Fruit fly (Drosophila melanogaster) whole organism, prepupa: ENCODE data around the gene stg.

ENCODE experiments used
- Blimp-1 ChIP-seq: fragments of 200-800 bp; sonication (Bioruptor generic); optimal IDR thresholded peaks from 3 replicates; lab custom pipeline; 2017; ENCODE audit warnings: missing biosample characterization, missing genetic modification characterization, mild to moderate bottlenecking, moderate library complexity, missing genetic modification reagents
- CG10631 ChIP-seq: fragments of 200-800 bp; sonication (Bioruptor generic); optimal IDR thresholded peaks from 2 replicates; lab custom pipeline; 2016; ENCODE audit warnings: missing biosample characterization, missing genetic modification characterization
- CG10669 ChIP-seq: fragments of 200-800 bp; sonication (Bioruptor generic); optimal IDR thresholded peaks from 3 replicates; lab custom pipeline; 2018; ENCODE audit warnings: missing biosample characterization, mild to moderate bottlenecking, missing genetic modification characterization, moderate library complexity
- CG11762 ChIP-seq: fragments of 200-800 bp; sonication (Bioruptor generic); optimal IDR thresholded peaks from 3 replicates; lab custom pipeline; 2016; ENCODE audit warnings: missing biosample characterization, missing genetic modification characterization; ENCODE audit not compliant: insufficient read depth
- CG15336 ChIP-seq: fragments of 200-800 bp; sonication (Bioruptor generic); IDR thresholded peaks from 2 replicates; pipeline ENCODE4 v1.3.6; 2022; ENCODE audit warnings: missing biosample characterization, missing genetic modification characterization
- CG16779 ChIP-seq: fragments of 200-800 bp; sonication (Bioruptor generic); optimal IDR thresholded peaks from 3 replicates; lab custom pipeline; 2017; ENCODE audit warnings: missing biosample characterization, mild to moderate bottlenecking, missing genetic modification characterization
- CG31627 ChIP-seq: fragments of 200-800 bp; sonication (Bioruptor generic); optimal IDR thresholded peaks from 3 replicates; lab custom pipeline; 2016; ENCODE audit warnings: missing biosample characterization, missing genetic modification characterization
- CG32006 ChIP-seq: fragments of 200-800 bp; sonication (Bioruptor generic); optimal IDR thresholded peaks from 3 replicates; lab custom pipeline; 2017; ENCODE audit warnings: missing biosample characterization, mild to moderate bottlenecking, missing genetic modification characterization
- CG34406 ChIP-seq: fragments of 200-800 bp; sonication (Bioruptor generic); optimal IDR thresholded peaks from 3 replicates; lab custom pipeline; 2016; ENCODE audit warnings: missing biosample characterization, missing genetic modification characterization
- CG4318 ChIP-seq: fragments of 200-800 bp; sonication (Bioruptor generic); optimal IDR thresholded peaks from 3 replicates; lab custom pipeline; 2017; ENCODE audit warnings: missing biosample characterization, mild to moderate bottlenecking, missing genetic modification characterization
- CG6163 ChIP-seq: fragments of 200-800 bp; sonication (Bioruptor generic); IDR thresholded peaks from 3 replicates; pipeline ENCODE4 v1.3.6; 2022; ENCODE audit warnings: missing biosample characterization, missing genetic modification characterization
- CG6792 ChIP-seq: fragments of 200-800 bp; sonication (Bioruptor generic); optimal IDR thresholded peaks from 3 replicates; lab custom pipeline; 2016; ENCODE audit warnings: missing biosample characterization, missing genetic modification characterization
- CG7368 ChIP-seq: fragments of 200-800 bp; sonication (Bioruptor generic); optimal IDR thresholded peaks from 3 replicates; lab custom pipeline; 2016; ENCODE audit warnings: missing biosample characterization, missing genetic modification characterization
- CG8119 ChIP-seq: fragments of 200-800 bp; sonication (Bioruptor generic); IDR thresholded peaks from 3 replicates; pipeline ENCODE4 v1.3.6; 2022; ENCODE audit warnings: missing biosample characterization, missing genetic modification characterization
- CG8632 ChIP-seq: fragments of 200-800 bp; sonication (Bioruptor generic); optimal IDR thresholded peaks from 3 replicates; lab custom pipeline; 2016; ENCODE audit warnings: missing biosample characterization, missing genetic modification characterization
- CG9139 ChIP-seq: fragments of 200-800 bp; sonication (Bioruptor generic); optimal IDR thresholded peaks from 3 replicates; lab custom pipeline; 2017; ENCODE audit warnings: missing biosample characterization, mild to moderate bottlenecking, missing genetic modification characterization
- Eip78C ChIP-seq: fragments of 200-800 bp; sonication (Bioruptor generic); peaks from one replicate; lab custom pipeline; 2016; ENCODE audit warnings: missing biosample characterization, missing genetic modification characterization
- Eip93F ChIP-seq: fragments of 200-800 bp; sonication (Bioruptor generic); optimal IDR thresholded peaks from 2 replicates; lab custom pipeline; 2016; ENCODE audit warnings: missing biosample characterization, mild to moderate bottlenecking, missing genetic modification characterization
- Ets21C ChIP-seq: fragments of 200-800 bp; sonication (Bioruptor generic); optimal IDR thresholded peaks from 3 replicates; lab custom pipeline; 2016; ENCODE audit warnings: missing biosample characterization, missing genetic modification characterization
- Ets96B ChIP-seq: fragments of 200-800 bp; optimal IDR thresholded peaks from 2 replicates; lab custom pipeline; 2019; ENCODE audit warnings: missing biosample characterization, mild to moderate bottlenecking, missing genetic modification characterization, moderate library complexity
- Gug ChIP-seq: fragments of 200-800 bp; sonication (Bioruptor generic); IDR thresholded peaks from 2 replicates; pipeline ENCODE4 v1.3.6; 2022; ENCODE audit warnings: missing biosample characterization, missing genetic modification characterization
- Hr38 ChIP-seq: sonication (Bioruptor generic); optimal IDR thresholded peaks from 2 replicates; lab custom pipeline; 2016; ENCODE audit warnings: missing biosample characterization, missing genetic modification characterization
- Hr39 ChIP-seq: fragments of 200-800 bp; sonication (Bioruptor generic); optimal IDR thresholded peaks from 2 replicates; lab custom pipeline; 2016; ENCODE audit warnings: missing biosample characterization, missing genetic modification characterization
- Hr4 ChIP-seq: fragments of 200-800 bp; sonication (Bioruptor generic); optimal IDR thresholded peaks from 3 replicates; lab custom pipeline; 2016; ENCODE audit warnings: missing biosample characterization, missing genetic modification characterization
- Met ChIP-seq: fragments of 200-800 bp; sonication (Bioruptor generic); optimal IDR thresholded peaks from 3 replicates; lab custom pipeline; 2016; ENCODE audit warnings: missing biosample characterization, missing genetic modification characterization
- OdsH ChIP-seq: fragments of 200-800 bp; sonication (Bioruptor generic); optimal IDR thresholded peaks from 3 replicates; lab custom pipeline; 2016; ENCODE audit warnings: missing biosample characterization, missing genetic modification characterization
- Smox ChIP-seq: fragments of 200-800 bp; sonication (Bioruptor generic); optimal IDR thresholded peaks from 3 replicates; lab custom pipeline; 2016; ENCODE audit warnings: missing biosample characterization, missing genetic modification characterization
- Sox102F ChIP-seq: fragments of 200-800 bp; sonication (Bioruptor generic); optimal IDR thresholded peaks from 2 replicates; lab custom pipeline; 2016; ENCODE audit warnings: missing biosample characterization, mild to moderate bottlenecking, missing genetic modification characterization
- Sox15 ChIP-seq: fragments of 200-800 bp; sonication (Bioruptor generic); optimal IDR thresholded peaks from 3 replicates; lab custom pipeline; 2016; ENCODE audit warnings: missing biosample characterization, missing genetic modification characterization
- acj6 ChIP-seq: fragments of 200-800 bp; sonication (Bioruptor generic); optimal IDR thresholded peaks from 3 replicates; lab custom pipeline; 2016; ENCODE audit warnings: missing biosample characterization, missing genetic modification characterization
- dac ChIP-seq: fragments of 200-800 bp; sonication (Bioruptor generic); optimal IDR thresholded peaks from 2 replicates; lab custom pipeline; 2017; ENCODE audit warnings: missing biosample characterization, mild to moderate bottlenecking, missing genetic modification characterization
- dsx ChIP-seq: fragments of 200-800 bp; optimal IDR thresholded peaks from 3 replicates; lab custom pipeline; 2019; ENCODE audit warnings: missing biosample characterization, mild to moderate bottlenecking, missing genetic modification characterization, moderate library complexity; ENCODE audit not compliant: poor library complexity, severe bottlenecking
- eg ChIP-seq: fragments of 200-800 bp; sonication (Bioruptor generic); IDR thresholded peaks from 3 replicates; pipeline ENCODE4 v1.3.6; 2022; ENCODE audit warnings: missing biosample characterization, missing genetic modification characterization
- esn ChIP-seq: fragments of 200-800 bp; sonication (Bioruptor generic); optimal IDR thresholded peaks from 2 replicates; lab custom pipeline; 2016; ENCODE audit warnings: missing biosample characterization, mild to moderate bottlenecking, missing genetic modification characterization, moderate library complexity
- fd59A ChIP-seq: fragments of 200-800 bp; sonication (Bioruptor generic); optimal IDR thresholded peaks from 2 replicates; lab custom pipeline; 2017; ENCODE audit warnings: missing biosample characterization, mild to moderate bottlenecking, missing genetic modification characterization, missing genetic modification reagents
- fd85E ChIP-seq: fragments of 200-800 bp; sonication (Bioruptor generic); optimal IDR thresholded peaks from 3 replicates; lab custom pipeline; 2016; ENCODE audit warnings: missing biosample characterization, missing genetic modification characterization
- net ChIP-seq: fragments of 200-800 bp; sonication (Bioruptor generic); optimal IDR thresholded peaks from 3 replicates; lab custom pipeline; 2016; ENCODE audit warnings: missing biosample characterization, missing genetic modification characterization
- pdm3 ChIP-seq: fragments of 200-800 bp; sonication (Bioruptor generic); optimal IDR thresholded peaks from 3 replicates; lab custom pipeline; 2016; ENCODE audit warnings: missing biosample characterization, missing genetic modification characterization
- salr ChIP-seq, 2 experiments: fragments of 200-800 bp; sonication (Bioruptor generic); optimal IDR thresholded peaks; 3 replicates each; lab custom pipeline; 2016 to 2018; ENCODE audit warnings: missing biosample characterization in 2 of 2, missing genetic modification characterization in 2 of 2, mild to moderate bottlenecking in 1 of 2
- spab ChIP-seq: fragments of 200-800 bp; sonication (Bioruptor generic); optimal IDR thresholded peaks from 2 replicates; lab custom pipeline; 2017; ENCODE audit warnings: missing biosample characterization, mild to moderate bottlenecking, missing genetic modification characterization, missing genetic modification reagents
- ss ChIP-seq, 2 experiments: fragments of 200-800 bp; sonication (Bioruptor generic); optimal IDR thresholded peaks; 2 replicates in 1 of 2; 3 replicates in 1 of 2; lab custom pipeline; 2017 to 2018; ENCODE audit warnings: mild to moderate bottlenecking in 2 of 2, missing biosample characterization in 2 of 2, missing genetic modification characterization in 2 of 2, moderate library complexity in 1 of 2
- svp ChIP-seq: fragments of 200-800 bp; sonication (Bioruptor generic); peaks from one replicate; lab custom pipeline; 2016; ENCODE audit warnings: missing biosample characterization, missing genetic modification characterization
- topi ChIP-seq: fragments of 200-800 bp; sonication (Bioruptor generic); optimal IDR thresholded peaks from 3 replicates; lab custom pipeline; 2016; ENCODE audit warnings: missing biosample characterization, missing genetic modification characterization
- vri ChIP-seq: fragments of 200-800 bp; sonication (Bioruptor generic); optimal IDR thresholded peaks from 3 replicates; lab custom pipeline; 2016; ENCODE audit warnings: missing biosample characterization, mild to moderate bottlenecking, missing genetic modification characterization

stg gene

DNA sequence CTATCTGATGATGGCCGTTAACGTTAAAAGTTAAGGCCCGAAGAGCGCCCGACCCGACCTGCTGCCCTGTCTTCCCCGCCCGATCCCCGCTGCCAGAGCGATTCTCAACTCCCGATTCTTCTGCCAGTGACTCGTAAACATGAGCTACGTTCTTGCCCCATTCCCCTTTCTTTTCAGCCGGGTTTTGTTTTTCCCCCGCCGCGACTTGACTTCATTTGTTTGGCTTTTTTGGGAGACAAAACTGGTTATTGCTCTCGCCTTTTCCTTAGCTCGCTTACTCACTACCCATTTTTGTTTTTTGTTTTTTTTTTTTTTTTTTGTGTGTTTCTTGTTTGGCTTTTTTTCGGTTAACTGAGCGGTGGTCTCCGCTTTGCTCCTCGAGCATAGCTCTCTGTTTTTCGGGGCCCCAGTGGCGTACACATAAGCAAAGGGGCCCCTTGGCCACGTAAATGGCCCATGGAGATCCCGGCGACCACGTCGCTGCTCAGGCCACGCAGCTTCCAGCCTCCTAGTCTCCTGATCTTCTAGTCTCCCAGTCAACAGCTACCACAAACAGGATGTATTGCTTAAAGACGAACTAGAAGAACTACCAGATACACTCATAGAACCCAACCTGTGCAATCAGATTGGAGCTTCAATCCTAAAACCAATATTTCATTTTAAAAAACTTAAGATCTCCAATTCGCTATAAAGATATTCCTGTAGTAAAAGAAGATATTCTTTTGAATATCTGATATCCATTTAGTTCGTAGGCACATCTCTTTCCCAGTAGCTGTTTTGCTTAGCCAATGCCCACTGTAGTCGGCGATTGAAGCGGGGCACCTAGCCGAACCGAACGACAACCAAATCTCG lies 44.8 kb downstream of the stg start (continued):
- TF ChIP-seq ss (GFP tag; optimal IDR thresholded peaks at IDR 0.05; lab: Kevin White, UChicago) (peak; percentile 82 to 83), Ets21C (GFP tag; lab: Kevin White, UChicago) (no peak), pdm3 (GFP tag; lab: Kevin White, UChicago) (peak; percentile 81), CG7368 (GFP tag; lab: Kevin White, UChicago) (peak; percentile 19), OdsH (peak; percentile 75), esn (GFP tag; lab: Kevin White, UChicago) (peak; percentile 39), CG4318 (GFP tag; lab: Kevin White, UChicago) (peak; percentile 87), dac (GFP tag; lab: Kevin White, UChicago) (peak; percentile 79), CG6792 (GFP tag; lab: Kevin White, UChicago) (peak; percentile 38), CG9139 (peak; percentile 69)

DNA sequence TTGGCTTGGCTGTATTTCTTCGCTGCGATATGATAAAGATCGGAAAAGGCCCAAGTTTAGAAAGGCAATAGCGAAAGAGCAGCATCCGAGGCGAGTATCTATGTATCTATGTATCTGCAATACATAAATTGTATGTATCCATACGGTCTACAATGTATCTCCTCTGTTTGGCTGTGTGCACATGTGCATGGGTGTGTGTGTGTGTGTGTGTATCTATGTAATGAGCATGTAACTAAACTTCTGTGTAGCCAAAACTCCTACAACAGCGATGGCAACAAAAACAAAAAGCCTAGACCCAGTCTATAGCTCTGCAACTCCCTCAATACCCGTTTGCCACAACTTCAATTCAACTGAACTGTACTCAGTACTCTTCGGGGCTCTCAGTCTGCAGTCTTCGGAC lies 45.5 kb downstream of the stg start:
- no peak for TF ChIP-seq Eip78C (GFP tag; lab: Kevin White, UChicago)
- no peak for TF ChIP-seq topi (GFP tag; lab: Kevin White, UChicago)
- TF ChIP-seq net (GFP tag; lab: Kevin White, UChicago): no peak
- no peak for TF ChIP-seq Gug (GFP tag; lab: Robert Waterston, UW)
- no peak for TF ChIP-seq Hr39 (GFP tag; lab: Kevin White, UChicago)
- peak; percentile 95 for TF ChIP-seq dsx (GFP tag; lab: Kevin White, UChicago)

DNA sequence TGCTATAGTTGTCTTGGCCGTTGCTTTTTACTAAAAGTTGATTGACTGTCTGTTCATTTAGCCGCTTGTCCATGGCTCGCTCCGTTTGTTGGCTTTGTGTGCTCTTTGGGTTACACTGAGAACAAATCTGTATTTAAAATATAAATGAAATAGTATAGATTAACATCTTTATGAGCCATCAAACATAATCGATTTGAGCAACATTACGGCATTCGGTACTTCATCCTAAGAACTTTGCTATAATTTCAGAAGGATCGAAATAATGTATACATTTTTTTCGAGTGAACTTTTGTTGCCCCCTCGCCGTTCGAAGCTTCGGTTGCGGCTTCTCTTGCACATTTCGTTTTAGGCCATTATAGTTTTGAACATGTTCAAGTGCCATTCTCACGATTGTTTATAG lies 47.6 kb downstream of the stg start:
- TF ChIP-seq CG11762 (GFP tag; lab: Kevin White, UChicago): peak; percentile 53
- TF ChIP-seq eg (GFP tag; lab: Robert Waterston, UW): peak; percentile 96
- peak; percentile 86 for TF ChIP-seq CG10631
- TF ChIP-seq Ets21C (GFP tag; lab: Kevin White, UChicago): no peak
- TF ChIP-seq vri: peak; percentile 22
- TF ChIP-seq spab (GFP tag; lab: Kevin White, UChicago): peak; percentile 73
- TF ChIP-seq esn (GFP tag; lab: Kevin White, UChicago): peak; percentile 72
- TF ChIP-seq Blimp-1 (GFP tag; lab: Kevin White, UChicago): no peak
- peak; percentile 96 for TF ChIP-seq CG15336 (GFP tag; lab: Robert Waterston, UW)
- peak; percentile 43 for TF ChIP-seq Smox (GFP tag; lab: Kevin White, UChicago)
- peak; percentile 58 for TF ChIP-seq CG8632
- no peak for TF ChIP-seq Hr38 (GFP tag; lab: Kevin White, UChicago)
- peak; percentile 32 for TF ChIP-seq CG31627 (GFP tag; lab: Kevin White, UChicago)
- TF ChIP-seq ss (GFP tag; optimal IDR thresholded peaks at IDR 0.05; lab: Kevin White, UChicago): peak; percentile 48 to 71
- TF ChIP-seq Sox102F (GFP tag; lab: Kevin White, UChicago): peak; percentile 59
- TF ChIP-seq OdsH: peak; percentile 80
- no peak for TF ChIP-seq Eip93F
- peak; percentile 77 for TF ChIP-seq Met (GFP tag; lab: Kevin White, UChicago)
- peak; percentile 73 for TF ChIP-seq CG10669 (GFP tag; lab: Kevin White, UChicago)
- TF ChIP-seq CG4318 (GFP tag; lab: Kevin White, UChicago): peak; percentile 89
- TF ChIP-seq dac (GFP tag; lab: Kevin White, UChicago): peak; percentile 88
- peak; percentile 62 to 75 for TF ChIP-seq salr (GFP tag; optimal IDR thresholded peaks at IDR 0.05; lab: Kevin White, UChicago)
- peak; percentile 95 for TF ChIP-seq CG8119
- TF ChIP-seq Hr4 (GFP tag; lab: Kevin White, UChicago): peak; percentile 95
- peak; percentile 84 for TF ChIP-seq Ets96B (tag; lab: Kevin White, UChicago)
- peak; percentile 64 for TF ChIP-seq CG16779 (tag; lab: Kevin White, UChicago)
- TF ChIP-seq CG6163: peak; percentile 93
- peak; percentile 73 for TF ChIP-seq svp (GFP tag; lab: Kevin White, UChicago)
- peak; percentile 41 for TF ChIP-seq Hr39 (GFP tag; lab: Kevin White, UChicago)
- TF ChIP-seq Sox15: no peak
- TF ChIP-seq CG32006 (GFP tag; lab: Kevin White, UChicago): peak; percentile 95
- TF ChIP-seq fd59A (GFP tag; lab: Kevin White, UChicago): peak; percentile 76
- TF ChIP-seq net (GFP tag; lab: Kevin White, UChicago): peak; percentile 70
- TF ChIP-seq CG7368 (GFP tag; lab: Kevin White, UChicago): peak; percentile 55
- peak; percentile 48 for TF ChIP-seq CG6792 (GFP tag; lab: Kevin White, UChicago)
- peak; percentile 74 for TF ChIP-seq acj6 (GFP tag; lab: Kevin White, UChicago)
- peak; percentile 91 for TF ChIP-seq Eip78C (GFP tag; lab: Kevin White, UChicago)
- TF ChIP-seq fd85E (GFP tag; lab: Kevin White, UChicago): no peak
- peak; percentile 50 for TF ChIP-seq CG34406 (GFP tag; lab: Kevin White, UChicago)
